Worm (Caenorhabditis elegans): Measurements from ENCODE around the gene nep-4.

The nep-4 gene

ce11 chrX:6863032-6863431 lies at the start of gene nep-4:
nep-4 (minus strand) TSS chrX:6863424.
- TF ChIP-seq dmd-8 (GFP tag; IDR thresholded peaks at IDR 0.05) (no peak), aha-1 (tag) (peak; percentile 93)

DNA sequence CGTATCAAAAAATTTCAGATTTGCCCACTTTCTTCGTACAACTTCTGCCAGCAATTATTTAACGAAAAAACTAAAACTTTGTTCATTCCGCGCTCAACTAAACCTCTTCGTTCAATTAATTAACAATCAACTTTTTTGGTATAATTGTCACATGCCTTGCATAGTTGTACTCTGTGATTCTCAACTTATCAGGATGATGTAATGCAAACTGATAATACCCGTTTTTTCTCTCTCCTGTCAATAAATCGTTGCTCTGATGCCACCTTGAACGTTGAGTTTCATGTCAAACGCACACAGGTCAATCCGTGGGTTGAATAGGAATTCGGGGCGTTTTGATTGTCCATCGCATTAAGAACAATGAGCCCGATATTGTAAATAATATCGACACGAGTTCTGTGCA lies 42.4 kb upstream of the nep-4 start:
- TF ChIP-seq dve-1 (tag; optimal IDR thresholded peaks at IDR 0.05; ENCODE audit: insufficient read depth) (peak; percentile 86), vab-7 (GFP tag; IDR thresholded peaks at IDR 0.05) (no peak), nhr-102 (tag; optimal IDR thresholded peaks at IDR 0.05) (peak; percentile 8), nhr-77 (tag; optimal IDR thresholded peaks at IDR 0.05) (peak; percentile 55), set-16 (GFP tag; IDR thresholded peaks at IDR 0.05) (no peak), hif-1 (tag; optimal IDR thresholded peaks at IDR 0.05) (peak in 1 of 2 experiments; percentile 21), nhr-28 (tag; optimal IDR thresholded peaks at IDR 0.05) (peak; percentile 77), ceh-20 (GFP tag; IDR thresholded peaks at IDR 0.05) (0 out of 2 replicates have a peak, but pooled peaks have one; percentile 17), nhr-10 (tag; optimal IDR thresholded peaks at IDR 0.05) (no peak), sdz-12 (GFP tag; optimal IDR thresholded peaks at IDR 0.05) (no peak), madf-9 (GFP tag; conservative IDR thresholded peaks at IDR 0.05) (no peak), lin-1 (GFP tag; IDR thresholded peaks at IDR 0.05) (0 out of 2 replicates have a peak, but pooled peaks have one; percentile 13), hlh-11 (tag; optimal IDR thresholded peaks at IDR 0.05) (peak; percentile 76), hlh-30 (tag; optimal IDR thresholded peaks at IDR 0.05; ENCODE audit: insufficient read depth) (peak; percentile 25), ztf-7 (tag; optimal IDR thresholded peaks at IDR 0.05) (peak; percentile 61), F10B5.3 (tag; optimal IDR thresholded peaks at IDR 0.05) (no peak), unc-130 (GFP tag; optimal IDR thresholded peaks at IDR 0.05) (no peak), nhr-42 (GFP tag; IDR thresholded peaks at IDR 0.05) (no peak), mep-1 (tag; optimal IDR thresholded peaks at IDR 0.05) (peak; percentile 50), ztf-11 (tag; optimal IDR thresholded peaks at IDR 0.05) (no peak), snpc-4 (tag; optimal IDR thresholded peaks at IDR 0.05) (no peak), php-3 (GFP tag; IDR thresholded peaks at IDR 0.05) (peak; percentile 51; the same call in 1 of the 2 replicates), dmd-6 (GFP tag; IDR thresholded peaks at IDR 0.05) (peak; percentile 85), daf-16 (GFP tag; optimal IDR thresholded peaks at IDR 0.05) (no peak), daf-16 (tag; optimal IDR thresholded peaks at IDR 0.05) (peak; percentile 78), ama-1 (optimal IDR thresholded peaks at IDR 0.05) (no peak), nhr-25 (tag; optimal IDR thresholded peaks at IDR 0.05; ENCODE audit: borderline replicate concordance, insufficient read depth) (no peak), pqm-1 (tag; optimal IDR thresholded peaks at IDR 0.05) (peak; percentile 88), nhr-237 (tag; optimal IDR thresholded peaks at IDR 0.05) (no peak), nhr-48 (tag; optimal IDR thresholded peaks at IDR 0.05) (peak; percentile 50), nhr-41 (GFP tag; IDR thresholded peaks at IDR 0.05) (0 out of 2 replicates have a peak, but pooled peaks have one; percentile 10), snpc-1.2 (GFP tag; IDR thresholded peaks at IDR 0.05) (no peak)

ce11 chrX:6904064-6904771 lies 41.0 kb upstream of the nep-4 start, which contains the start of gene sid-5:
sid-5 (plus strand) TSS chrX:6904721.
- peak in 1 of 2 experiments; percentile 50 for TF ChIP-seq daf-16 (GFP tag; optimal IDR thresholded peaks at IDR 0.05)
- TF ChIP-seq daf-16 (tag; optimal IDR thresholded peaks at IDR 0.05) = peak; percentile 47
- no peak for TF ChIP-seq zfp-3 (GFP tag; conservative IDR thresholded peaks at IDR 0.05)
- TF ChIP-seq dve-1 (tag; optimal IDR thresholded peaks at IDR 0.05; ENCODE audit: insufficient read depth) = peak; percentile 40

DNA sequence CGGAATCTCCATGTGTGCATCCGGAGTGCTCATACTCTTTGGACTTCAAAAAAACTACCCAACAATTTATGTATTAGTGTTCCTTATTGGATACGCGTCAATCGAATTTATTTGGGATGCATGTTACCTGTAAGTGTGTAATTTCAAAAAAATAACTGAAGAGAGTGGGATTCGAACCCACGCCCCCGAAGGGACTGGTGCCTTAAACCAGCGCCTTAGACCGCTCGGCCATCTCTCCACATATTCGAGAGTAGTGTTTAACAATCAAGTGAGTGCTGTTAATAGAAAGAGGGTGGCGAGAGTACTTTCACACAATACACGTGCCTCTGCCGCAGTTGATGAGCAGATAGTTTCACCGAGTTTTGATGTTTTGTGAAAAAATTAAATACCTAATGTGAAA lies 39.7 kb upstream of the nep-4 start:
- TF ChIP-seq spr-1 (tag; optimal IDR thresholded peaks at IDR 0.05) = no peak
- no peak for TF ChIP-seq unc-62 (GFP tag; optimal IDR thresholded peaks at IDR 0.05 in 1 of 2)
- no peak for TF ChIP-seq unc-62 (tag; optimal IDR thresholded peaks at IDR 0.05)
- no peak for TF ChIP-seq set-16 (GFP tag; IDR thresholded peaks at IDR 0.05)
- peak; percentile 70 for TF ChIP-seq mxl-3 (GFP tag; optimal IDR thresholded peaks at IDR 0.05)
- TF ChIP-seq D1046.2 (GFP tag; IDR thresholded peaks at IDR 0.05) = peak; percentile 58; the same call in 1 of the 2 replicates
- no peak for TF ChIP-seq nhr-111 (GFP tag; optimal IDR thresholded peaks at IDR 0.05)
- TF ChIP-seq sdz-12 (GFP tag; optimal IDR thresholded peaks at IDR 0.05) = peak; percentile 25
- no peak for TF ChIP-seq spr-3 (GFP tag; optimal IDR thresholded peaks at IDR 0.05)
- TF ChIP-seq madf-5 (GFP tag; IDR thresholded peaks at IDR 0.05) = peak; percentile 64 to 73; a peak in 3 of 4 replicates
- TF ChIP-seq fkh-10 (GFP tag; optimal IDR thresholded peaks at IDR 0.05) = no peak
- TF ChIP-seq nhr-28 (tag; optimal IDR thresholded peaks at IDR 0.05) = peak; percentile 56
- TF ChIP-seq php-3 (GFP tag; IDR thresholded peaks at IDR 0.05) = peak; percentile 75
- no peak for TF ChIP-seq unc-39 (tag; optimal IDR thresholded peaks at IDR 0.05)
- peak; percentile 62; the same call in 1 of the 2 replicates for TF ChIP-seq mdt-29 (GFP tag; IDR thresholded peaks at IDR 0.05)

All from whole organism, L4 larva.